Fruit fly (Drosophila melanogaster) whole organism, embryonic: ENCODE data around the gene H.
A peak's percentile ranks its signal among the peaks of the same experiment; 100 is the strongest.

Source experiments
- Atf3 ChIP-seq: fragments of 200-800 bp; sonication (Bioruptor generic); optimal IDR thresholded peaks from 3 replicates; lab custom pipeline; 2016; ENCODE audit warnings: missing biosample characterization, missing genetic modification characterization
- Bgb ChIP-seq: fragments of 200-800 bp; sonication (Bioruptor generic); IDR thresholded peaks from 2 replicates; pipeline ENCODE4 v1.3.6; 2022; ENCODE audit warnings: missing biosample characterization, missing genetic modification characterization; ENCODE audit not compliant: partially characterized antibody
- CG15696 ChIP-seq: fragments of 200-800 bp; sonication (Bioruptor generic); optimal IDR thresholded peaks from 2 replicates; lab custom pipeline; 2019; ENCODE audit warnings: missing biosample characterization, mild to moderate bottlenecking, missing genetic modification characterization, moderate library complexity
- CG2199 ChIP-seq: fragments of 200-800 bp; sonication (Bioruptor generic); IDR thresholded peaks from 3 replicates; pipeline ENCODE4 v1.3.6; 2022; ENCODE audit warnings: missing biosample characterization, missing genetic modification characterization
- CG2889 ChIP-seq: fragments of 200-800 bp; sonication (Bioruptor generic); IDR thresholded peaks from 3 replicates; pipeline ENCODE4 v1.3.6; 2022; ENCODE audit warnings: missing biosample characterization, missing genetic modification characterization
- CG3281 ChIP-seq: fragments of 200-800 bp; sonication (Bioruptor generic); optimal IDR thresholded peaks from 3 replicates; lab custom pipeline; 2017; ENCODE audit warnings: missing biosample characterization, mild to moderate bottlenecking, missing genetic modification characterization
- CG33557 ChIP-seq: fragments of 200-800 bp; sonication (Bioruptor generic); optimal IDR thresholded peaks from 2 replicates; lab custom pipeline; 2019; ENCODE audit warnings: missing biosample characterization, mild to moderate bottlenecking, missing genetic modification characterization, moderate library complexity
- CG3407 ChIP-seq: fragments of 200-800 bp; sonication (Bioruptor generic); optimal IDR thresholded peaks from 2 replicates; lab custom pipeline; 2018; ENCODE audit warnings: missing biosample characterization, mild to moderate bottlenecking, missing genetic modification characterization
- CG34224 ChIP-seq: fragments of 200-800 bp; sonication (Bioruptor generic); IDR thresholded peaks from 3 replicates; pipeline ENCODE4 v1.3.6; 2022; ENCODE audit warnings: missing biosample characterization, missing genetic modification characterization; ENCODE audit not compliant: partially characterized antibody
- CG3726 ChIP-seq: fragments of 200-800 bp; sonication (Bioruptor generic); IDR thresholded peaks from 3 replicates; pipeline ENCODE4, ENCODE4 v1.3.6; 2022; ENCODE audit warnings: missing biosample characterization, missing genetic modification characterization
- CG4730 ChIP-seq: fragments of 200-800 bp; sonication (Bioruptor generic); IDR thresholded peaks from 2 replicates; pipeline ENCODE4 v1.3.6; 2022; ENCODE audit warnings: missing biosample characterization, missing genetic modification characterization
- CG6813 ChIP-seq: fragments of 200-800 bp; sonication (Bioruptor generic); optimal IDR thresholded peaks from 2 replicates; lab custom pipeline; 2017; ENCODE audit warnings: missing biosample characterization, missing genetic modification characterization, mild to moderate bottlenecking, moderate library complexity, missing genetic modification reagents
- CG7556 ChIP-seq: fragments of 200-800 bp; sonication (Bioruptor generic); optimal IDR thresholded peaks from 2 replicates; lab custom pipeline; 2017; ENCODE audit warnings: missing biosample characterization, mild to moderate bottlenecking, missing genetic modification characterization
- CG7839 ChIP-seq: fragments of 200-800 bp; sonication (Bioruptor generic); optimal IDR thresholded peaks from 3 replicates; lab custom pipeline; 2018; ENCODE audit warnings: missing biosample characterization, mild to moderate bottlenecking, missing genetic modification characterization, moderate library complexity
- CG9437 ChIP-seq: fragments of 200-800 bp; sonication (Bioruptor generic); optimal IDR thresholded peaks from 2 replicates; lab custom pipeline; 2018; ENCODE audit warnings: missing biosample characterization, mild to moderate bottlenecking, missing genetic modification characterization
- Dek ChIP-seq: fragments of 200-800 bp; sonication (Bioruptor generic); optimal IDR thresholded peaks from 3 replicates; lab custom pipeline; 2019; ENCODE audit warnings: missing biosample characterization, mild to moderate bottlenecking, missing genetic modification characterization, moderate library complexity
- Fer3 ChIP-seq: fragments of 200-800 bp; sonication (Bioruptor generic); optimal IDR thresholded peaks from 2 replicates; lab custom pipeline; 2018; ENCODE audit warnings: missing biosample characterization, mild to moderate bottlenecking, missing genetic modification characterization, moderate library complexity
- HLH54F ChIP-seq: fragments of 200-800 bp; sonication (Bioruptor generic); optimal IDR thresholded peaks from 3 replicates; lab custom pipeline; 2016; ENCODE audit warnings: missing biosample characterization, missing genetic modification characterization
- Hr51 ChIP-seq, 2 experiments: fragments of 200-800 bp; sonication (Bioruptor generic); optimal IDR thresholded peaks; 2 replicates in 1 of 2; 3 replicates in 1 of 2; lab custom pipeline; 2016 to 2018; ENCODE audit warnings: missing biosample characterization in 2 of 2, missing genetic modification characterization in 2 of 2, mild to moderate bottlenecking in 1 of 2, moderate library complexity in 1 of 2
- Nf-YA ChIP-seq: fragments of 200-800 bp; sonication (Bioruptor generic); IDR thresholded peaks from 2 replicates; pipeline ENCODE4 v1.3.6; 2022; ENCODE audit warnings: missing biosample characterization, missing genetic modification characterization
- Scr ChIP-seq: fragments of 200-800 bp; sonication (Bioruptor generic); IDR thresholded peaks from 2 replicates; pipeline ENCODE4 v1.3.6; 2022; ENCODE audit warnings: missing biosample characterization, missing genetic modification characterization; ENCODE audit not compliant: partially characterized antibody
- Sry-β ChIP-seq: fragments of 200-800 bp; sonication (Bioruptor generic); optimal IDR thresholded peaks from 2 replicates; lab custom pipeline; 2018; ENCODE audit warnings: missing biosample characterization, mild to moderate bottlenecking, missing genetic modification characterization, moderate library complexity
- Ssrp ChIP-seq: fragments of 200-800 bp; sonication (Bioruptor generic); optimal IDR thresholded peaks from 2 replicates; lab custom pipeline; 2018; ENCODE audit warnings: missing biosample characterization, mild to moderate bottlenecking, missing genetic modification characterization, moderate library complexity
- aop ChIP-seq: fragments of 200-800 bp; sonication (Bioruptor generic); IDR thresholded peaks from 2 replicates; pipeline ENCODE4 v1.3.6; 2022; ENCODE audit warnings: missing biosample characterization, missing genetic modification characterization
- bowl ChIP-seq: fragments of 200-800 bp; sonication (Bioruptor generic); IDR thresholded peaks from 2 replicates; pipeline ENCODE4 v1.3.6; 2022; ENCODE audit warnings: missing biosample characterization, missing genetic modification characterization
- bsh ChIP-seq, 2 experiments: fragments of 200-800 bp; sonication (Bioruptor generic); optimal IDR thresholded peaks; 2 replicates each; lab custom pipeline; 2017 to 2018; ENCODE audit warnings: mild to moderate bottlenecking in 2 of 2, missing biosample characterization in 2 of 2, missing genetic modification characterization in 2 of 2, moderate library complexity in 1 of 2
- cato ChIP-seq: fragments of 200-800 bp; sonication (Bioruptor generic); optimal IDR thresholded peaks from 2 replicates; lab custom pipeline; 2016; ENCODE audit warnings: missing biosample characterization, missing genetic modification characterization, borderline replicate concordance
- cg ChIP-seq: fragments of 200-800 bp; sonication (Bioruptor generic); optimal IDR thresholded peaks from 3 replicates; lab custom pipeline; 2019; ENCODE audit warnings: missing biosample characterization, mild to moderate bottlenecking, missing genetic modification characterization, moderate library complexity
- chn ChIP-seq: fragments of 200-800 bp; sonication (Bioruptor generic); optimal IDR thresholded peaks from 2 replicates; lab custom pipeline; 2016; ENCODE audit warnings: missing biosample characterization, missing genetic modification characterization
- exex ChIP-seq: fragments of 200-800 bp; sonication (Bioruptor generic); optimal IDR thresholded peaks from 4 replicates; lab custom pipeline; 2018; ENCODE audit warnings: missing biosample characterization, mild to moderate bottlenecking, missing genetic modification characterization, moderate library complexity
- fd102C ChIP-seq: fragments of 200-800 bp; sonication (Bioruptor generic); optimal IDR thresholded peaks from 2 replicates; lab custom pipeline; 2018; ENCODE audit warnings: missing biosample characterization, mild to moderate bottlenecking, missing genetic modification characterization, moderate library complexity
- gem ChIP-seq: fragments of 200-800 bp; sonication (Bioruptor generic); optimal IDR thresholded peaks from 2 replicates; lab custom pipeline; 2019; ENCODE audit warnings: missing biosample characterization, mild to moderate bottlenecking, missing genetic modification characterization, moderate library complexity
- gfzf ChIP-seq: fragments of 200-800 bp; sonication (Bioruptor generic); optimal IDR thresholded peaks from 2 replicates; lab custom pipeline; 2016; ENCODE audit warnings: missing biosample characterization, mild to moderate bottlenecking, missing genetic modification characterization, moderate library complexity
- h ChIP-seq: fragments of >200 bp; optimal IDR thresholded peaks from 2 replicates; lab custom pipeline; 2017
- kni ChIP-seq: fragments of 200-800 bp; sonication (Bioruptor generic); optimal IDR thresholded peaks from 3 replicates; lab custom pipeline; 2017; ENCODE audit warnings: mild to moderate bottlenecking, missing biosample characterization, missing genetic modification reagents, missing genetic modification characterization
- oc ChIP-seq: fragments of 200-800 bp; sonication (Bioruptor generic); optimal IDR thresholded peaks from 2 replicates; lab custom pipeline; 2018; ENCODE audit warnings: missing biosample characterization, mild to moderate bottlenecking, missing genetic modification characterization, moderate library complexity
- prd ChIP-seq, 3 experiments: fragments of >200 bp in 2 of 3; fragments of 200-800 bp in 1 of 3; sonication (Bioruptor generic) in 1 of 3; optimal IDR thresholded peaks in 2 of 3; IDR thresholded peaks in 1 of 3; 2 replicates in 2 of 3; 3 replicates in 1 of 3; pipeline versions ENCODE4 v1.3.6 to Lab custom; 2017 to 2022; ENCODE audit warnings: missing biosample characterization in 1 of 3, missing genetic modification characterization in 1 of 3
- psq ChIP-seq: fragments of 200-800 bp; sonication (Bioruptor generic); optimal IDR thresholded peaks from 2 replicates; lab custom pipeline; 2017; ENCODE audit warnings: missing biosample characterization, missing genetic modification characterization
- rib ChIP-seq: fragments of 200-800 bp; sonication (Bioruptor generic); IDR thresholded peaks from 2 replicates; pipeline ENCODE4 v1.3.6; 2022; ENCODE audit warnings: missing biosample characterization, missing genetic modification characterization
- salm ChIP-seq: fragments of 200-800 bp; sonication (Bioruptor generic); optimal IDR thresholded peaks from 2 replicates; lab custom pipeline; 2018; ENCODE audit warnings: missing biosample characterization, mild to moderate bottlenecking, missing genetic modification characterization
- sc ChIP-seq, 3 experiments: fragments of >200 bp in 2 of 3; fragments of 200-800 bp in 1 of 3; sonication (Bioruptor generic) in 1 of 3; optimal IDR thresholded peaks; 2 replicates in 2 of 3; 3 replicates in 1 of 3; lab custom pipeline; 2017; ENCODE audit warnings: mild to moderate bottlenecking in 1 of 3, missing biosample characterization in 1 of 3, missing genetic modification characterization in 1 of 3, missing genetic modification reagents in 1 of 3
- sima ChIP-seq: fragments of 200-800 bp; sonication (Bioruptor generic); optimal IDR thresholded peaks from 2 replicates; lab custom pipeline; 2016; ENCODE audit warnings: missing biosample characterization, missing genetic modification characterization
- tll ChIP-seq, 2 experiments: fragments of 200-800 bp in 1 of 2; fragments of >200 bp in 1 of 2; sonication (Bioruptor generic) in 1 of 2; optimal IDR thresholded peaks; 2 replicates each; lab custom pipeline; 2017 to 2019; ENCODE audit warnings: missing biosample characterization in 2 of 2, missing genetic modification characterization in 2 of 2, mild to moderate bottlenecking in 1 of 2, moderate library complexity in 1 of 2
- yki ChIP-seq: fragments of >200 bp; optimal IDR thresholded peaks from 3 replicates; lab custom pipeline; 2018
- zen ChIP-seq: fragments of 200-800 bp; sonication (Bioruptor generic); optimal IDR thresholded peaks from 3 replicates; lab custom pipeline; 2018; ENCODE audit warnings: missing biosample characterization, mild to moderate bottlenecking, missing genetic modification characterization, moderate library complexity
- zf30C ChIP-seq: fragments of 200-800 bp; sonication (Bioruptor generic); optimal IDR thresholded peaks from 3 replicates; lab custom pipeline; 2018; ENCODE audit warnings: missing biosample characterization, mild to moderate bottlenecking, missing genetic modification characterization

Gene H

dm6 chr3R:20587630-20588479 lies 33.9 kb upstream of the H start, which contains the start of gene Septin2 (continued):
- TF ChIP-seq bsh (GFP tag; optimal IDR thresholded peaks at IDR 0.05; lab: Kevin White, UChicago) (peak; percentile 79), kni (GFP tag; lab: Kevin White, UChicago) (peak; percentile 71), Hr51 (GFP tag; optimal IDR thresholded peaks at IDR 0.05; lab: Kevin White, UChicago) (peak; percentile 4 to 85), oc (tag; lab: Kevin White, UChicago) (no peak), Fer3 (tag; lab: Kevin White, UChicago) (peak; percentile 69), CG3726 (no peak), prd (optimal IDR thresholded peaks at IDR 0.05; lab: Kevin White, UChicago) (no peak), prd (GFP tag; IDR thresholded peaks at IDR 0.05; lab: Robert Waterston, UW) (peak; percentile 72), psq (peak; percentile 13), Nf-YA (GFP tag; lab: Robert Waterston, UW) (peak; percentile 59; the same call in 1 of the 2 replicates), exex (tag; lab: Kevin White, UChicago) (no peak), gfzf (peak; percentile 72), bowl (GFP tag; lab: Robert Waterston, UW) (no peak), aop (no peak), Dek (tag; lab: Kevin White, UChicago) (no peak), HLH54F (peak; percentile 50), chn (GFP tag; lab: Kevin White, UChicago) (peak; percentile 73), Ssrp (tag; lab: Kevin White, UChicago) (peak; percentile 82), cato (peak; percentile 76), cg (GFP tag; lab: Kevin White, UChicago) (peak; percentile 88), CG7556 (peak; percentile 83), zf30C (GFP tag; lab: Kevin White, UChicago) (no peak), CG34224 (GFP tag; lab: Robert Waterston, UW) (no peak), sima (GFP tag; lab: Kevin White, UChicago) (no peak), CG3281 (GFP tag; lab: Kevin White, UChicago) (peak; percentile 80), CG7839 (peak; percentile 82), gem (tag; lab: Kevin White, UChicago) (peak; percentile 88), Atf3 (peak; percentile 53), CG33557 (GFP tag; lab: Kevin White, UChicago) (peak; percentile 74), yki (lab: Kevin White, UChicago) (no peak), Sry-β (GFP tag; lab: Kevin White, UChicago) (peak; percentile 36), h (lab: Kevin White, UChicago) (no peak), Bgb (GFP tag; lab: Robert Waterston, UW) (no peak), CG4730 (GFP tag; lab: Robert Waterston, UW) (peak; percentile 41; the same call in 1 of the 2 replicates), rib (GFP tag; lab: Robert Waterston, UW) (no peak), CG3407 (GFP tag; lab: Kevin White, UChicago) (peak; percentile 81), fd102C (no peak), zen (tag; lab: Kevin White, UChicago) (peak; percentile 2), sc (optimal IDR thresholded peaks at IDR 0.05; lab: Kevin White, UChicago) (no peak), sc (GFP tag; optimal IDR thresholded peaks at IDR 0.05; lab: Kevin White, UChicago) (peak; percentile 79), CG2199 (0 out of 3 replicates have a peak, but pooled peaks have one; percentile 46), Scr (GFP tag; lab: Robert Waterston, UW) (no peak), CG15696 (tag; lab: Kevin White, UChicago) (peak; percentile 70), tll (GFP tag; optimal IDR thresholded peaks at IDR 0.05; lab: Kevin White, UChicago) (no peak), CG2889 (GFP tag; lab: Robert Waterston, UW) (0 out of 3 replicates have a peak, but pooled peaks have one; percentile 31), salm (tag; lab: Kevin White, UChicago) (peak; percentile 59), CG9437 (GFP tag; lab: Kevin White, UChicago) (peak; percentile 65), CG6813 (GFP tag; lab: Kevin White, UChicago) (peak; percentile 68)
